Fruit fly (Drosophila melanogaster): ENCODE measurements around the gene PTPMT1.

Gene PTPMT1

DNA sequence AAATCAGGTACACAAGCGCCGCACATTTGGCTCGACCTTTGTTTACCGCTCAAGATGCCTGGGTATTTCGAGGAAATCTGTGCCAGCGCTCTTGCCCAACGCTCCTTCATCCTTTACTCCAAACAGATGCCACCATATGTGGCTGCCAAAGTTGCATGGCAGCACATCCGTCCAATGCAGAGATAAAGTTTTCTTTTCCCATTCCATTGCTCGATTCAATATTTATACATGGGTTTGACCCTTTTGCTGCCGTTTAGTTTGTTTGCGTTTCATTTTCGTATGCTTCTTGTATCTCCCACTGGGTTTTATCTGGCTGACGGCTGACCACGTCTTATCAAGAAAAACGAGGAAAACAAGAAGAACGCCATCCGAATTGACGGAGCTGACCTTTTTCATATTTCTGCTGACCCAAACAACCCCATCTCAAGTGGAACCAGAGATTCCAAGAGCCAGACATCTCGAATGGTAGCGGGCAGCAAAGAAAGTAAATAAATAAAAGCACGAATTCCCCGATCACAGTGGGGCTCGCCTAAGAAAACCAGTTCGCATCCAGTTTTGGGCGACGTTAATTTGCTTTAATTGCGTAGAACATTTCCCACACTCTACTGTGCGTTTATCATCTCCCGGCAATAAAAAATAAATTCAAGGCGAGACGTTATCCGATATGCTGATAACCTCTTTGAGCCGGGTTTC, 32.5 kb downstream of the PTPMT1 start (continued):
- no peak for TF ChIP-seq salr (GFP tag; optimal IDR thresholded peaks at IDR 0.05)
- TF ChIP-seq CG4318 (GFP tag; optimal IDR thresholded peaks at IDR 0.05): no peak
- no peak for TF ChIP-seq Ets96B (tag; optimal IDR thresholded peaks at IDR 0.05)
- no peak for TF ChIP-seq OdsH (GFP tag; optimal IDR thresholded peaks at IDR 0.05)
- no peak for TF ChIP-seq Gug (GFP tag; IDR thresholded peaks at IDR 0.05)
- TF ChIP-seq Sox15 (GFP tag; optimal IDR thresholded peaks at IDR 0.05): no peak
- no peak for TF ChIP-seq CG1621 (tag; optimal IDR thresholded peaks at IDR 0.05)
- TF ChIP-seq CG11294 (GFP tag; IDR thresholded peaks at IDR 0.05): no peak
- no peak for TF ChIP-seq dsx (GFP tag; optimal IDR thresholded peaks at IDR 0.05; ENCODE audit: poor library complexity, severe bottlenecking)
- TF ChIP-seq Lpt (GFP tag; optimal IDR thresholded peaks at IDR 0.05): no peak
- TF ChIP-seq topi (GFP tag; optimal IDR thresholded peaks at IDR 0.05): peak; percentile 10
- no peak for TF ChIP-seq Smox (GFP tag; optimal IDR thresholded peaks at IDR 0.05)
- TF ChIP-seq CG10631 (GFP tag; optimal IDR thresholded peaks at IDR 0.05): no peak
- no peak for TF ChIP-seq CG6792 (GFP tag; optimal IDR thresholded peaks at IDR 0.05)
- no peak for TF ChIP-seq eg (GFP tag; IDR thresholded peaks at IDR 0.05)
- TF ChIP-seq CG34406 (GFP tag; optimal IDR thresholded peaks at IDR 0.05): peak; percentile 5
- no peak for TF ChIP-seq CG3032 (tag; optimal IDR thresholded peaks at IDR 0.05)
- TF ChIP-seq CG16779 (tag; optimal IDR thresholded peaks at IDR 0.05): no peak
- no peak for TF ChIP-seq CG15336 (GFP tag; IDR thresholded peaks at IDR 0.05)
- no peak for TF ChIP-seq Ets21C (GFP tag; optimal IDR thresholded peaks at IDR 0.05)
- TF ChIP-seq Sox102F (GFP tag; optimal IDR thresholded peaks at IDR 0.05): no peak
- TF ChIP-seq CG32006 (GFP tag; optimal IDR thresholded peaks at IDR 0.05): no peak
- no peak for TF ChIP-seq CG11902 (GFP tag; optimal IDR thresholded peaks at IDR 0.05)
- no peak for TF ChIP-seq CG7368 (GFP tag; optimal IDR thresholded peaks at IDR 0.05)
- TF ChIP-seq pdm3 (GFP tag; optimal IDR thresholded peaks at IDR 0.05): no peak
- TF ChIP-seq CG3919 (GFP tag; optimal IDR thresholded peaks at IDR 0.05): no peak
- TF ChIP-seq Hr39 (GFP tag; optimal IDR thresholded peaks at IDR 0.05): no peak

DNA sequence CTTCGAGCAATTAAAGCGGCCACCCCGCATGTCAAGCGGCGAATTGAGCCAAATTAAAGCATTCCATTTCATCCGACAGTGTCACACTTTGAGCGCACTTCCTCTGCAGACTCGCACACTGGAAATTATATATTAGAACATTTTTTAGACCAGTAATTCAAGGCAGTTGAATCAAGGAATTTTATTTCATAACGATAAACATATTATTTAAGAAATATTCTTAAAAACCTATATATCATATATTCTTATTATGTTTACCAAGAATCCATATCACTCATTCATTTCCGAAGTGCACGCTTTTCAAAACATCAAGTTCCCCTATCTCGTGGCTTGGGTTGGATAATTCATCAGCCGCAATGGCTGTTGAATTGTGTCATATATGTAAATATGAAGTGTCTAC, 33.4 kb downstream of the PTPMT1 start:
- TF ChIP-seq lz (GFP tag; optimal IDR thresholded peaks at IDR 0.05) (no peak), Hr38 (GFP tag; optimal IDR thresholded peaks at IDR 0.05) (no peak), CG15336 (GFP tag; IDR thresholded peaks at IDR 0.05) (peak; percentile 46; the same call in 1 of the 2 replicates), CG10669 (GFP tag; optimal IDR thresholded peaks at IDR 0.05) (no peak), topi (GFP tag; optimal IDR thresholded peaks at IDR 0.05) (no peak), CG6854 (GFP tag; optimal IDR thresholded peaks at IDR 0.05) (no peak), fd85E (GFP tag; optimal IDR thresholded peaks at IDR 0.05) (no peak), CG6163 (GFP tag; IDR thresholded peaks at IDR 0.05) (peak; percentile 66; the same call in 2 of the 3 replicates), CG16779 (tag; optimal IDR thresholded peaks at IDR 0.05) (no peak), net (GFP tag; optimal IDR thresholded peaks at IDR 0.05) (no peak), Blimp-1 (GFP tag; optimal IDR thresholded peaks at IDR 0.05) (no peak), CG3032 (tag; optimal IDR thresholded peaks at IDR 0.05) (peak; percentile 61), CG11294 (GFP tag; IDR thresholded peaks at IDR 0.05) (no peak), CG6792 (GFP tag; optimal IDR thresholded peaks at IDR 0.05) (peak; percentile 15), achi (GFP tag; optimal IDR thresholded peaks at IDR 0.05) (no peak), Hr39 (GFP tag; optimal IDR thresholded peaks at IDR 0.05) (no peak), fkh (GFP tag; optimal IDR thresholded peaks at IDR 0.05) (no peak), dsx (GFP tag; optimal IDR thresholded peaks at IDR 0.05; ENCODE audit: poor library complexity, severe bottlenecking) (no peak), acj6 (GFP tag; optimal IDR thresholded peaks at IDR 0.05) (no peak), pdm3 (GFP tag; optimal IDR thresholded peaks at IDR 0.05) (no peak), CG10631 (GFP tag; optimal IDR thresholded peaks at IDR 0.05) (peak; percentile 46), dac (GFP tag; optimal IDR thresholded peaks at IDR 0.05) (no peak), CG6808 (GFP tag; optimal IDR thresholded peaks at IDR 0.05) (no peak), CG6276 (GFP tag; optimal IDR thresholded peaks at IDR 0.05) (no peak), Gug (GFP tag; IDR thresholded peaks at IDR 0.05) (no peak), CG9139 (GFP tag; optimal IDR thresholded peaks at IDR 0.05) (no peak), CG11762 (GFP tag; optimal IDR thresholded peaks at IDR 0.05; ENCODE audit: insufficient read depth) (peak; percentile 2), CG3919 (GFP tag; optimal IDR thresholded peaks at IDR 0.05) (no peak), esn (GFP tag; optimal IDR thresholded peaks at IDR 0.05) (peak; percentile 43), spab (GFP tag; optimal IDR thresholded peaks at IDR 0.05) (no peak), Lpt (GFP tag; optimal IDR thresholded peaks at IDR 0.05) (peak; percentile 20), CG8632 (GFP tag; optimal IDR thresholded peaks at IDR 0.05) (no peak), CG32006 (GFP tag; optimal IDR thresholded peaks at IDR 0.05) (no peak), Eip93F (GFP tag; optimal IDR thresholded peaks at IDR 0.05) (no peak), CG8319 (GFP tag; optimal IDR thresholded peaks at IDR 0.05) (no peak), CG7368 (GFP tag; optimal IDR thresholded peaks at IDR 0.05) (no peak)

Data from whole organism, prepupa.